Fruit fly (Drosophila melanogaster): ENCODE data around the gene dmrt99B.

Gene dmrt99B

dm6 chr3R:29690539-29690852, 1.9 kb upstream of the dmrt99B start (continued):
- TF ChIP-seq CoRest (tag; optimal IDR thresholded peaks at IDR 0.05) (peak; percentile 48), dmrt11E (tag; optimal IDR thresholded peaks at IDR 0.05) (peak; percentile 61), pfk (GFP tag; optimal IDR thresholded peaks at IDR 0.05) (no peak), corto (GFP tag; optimal IDR thresholded peaks at IDR 0.05) (no peak), her (GFP tag; optimal IDR thresholded peaks at IDR 0.05) (no peak), lilli (GFP tag; optimal IDR thresholded peaks at IDR 0.05) (no peak), CG14860 (GFP tag; IDR thresholded peaks at IDR 0.05; ENCODE audit: partially characterized antibody) (no peak), D19A (tag; optimal IDR thresholded peaks at IDR 0.05) (no peak), NC2α (GFP tag; optimal IDR thresholded peaks at IDR 0.05) (no peak), Asciz (GFP tag; optimal IDR thresholded peaks at IDR 0.05) (peak; percentile 39), vnd (GFP tag; IDR thresholded peaks at IDR 0.05; ENCODE audit: partially characterized antibody) (no peak), ftz-f1 (GFP tag; optimal IDR thresholded peaks at IDR 0.05) (no peak), CG16863 (GFP tag; optimal IDR thresholded peaks at IDR 0.05) (no peak), sisA (GFP tag; IDR thresholded peaks at IDR 0.05) (peak; percentile 54), CG4820 (GFP tag; optimal IDR thresholded peaks at IDR 0.05) (peak; percentile 24), ssp (GFP tag; IDR thresholded peaks at IDR 0.05) (no peak), CG9797 (GFP tag; optimal IDR thresholded peaks at IDR 0.05) (no peak), CG15514 (GFP tag; optimal IDR thresholded peaks at IDR 0.05) (no peak), CG17359 (tag; optimal IDR thresholded peaks at IDR 0.05) (peak; percentile 61), Optix (GFP tag; IDR thresholded peaks at IDR 0.05) (no peak), unc-4 (GFP tag; IDR thresholded peaks at IDR 0.05; ENCODE audit: partially characterized antibody) (no peak), CG18599 (GFP tag; optimal IDR thresholded peaks at IDR 0.05) (peak; percentile 22), CG17186 (GFP tag; optimal IDR thresholded peaks at IDR 0.05) (no peak), CG10321 (GFP tag; IDR thresholded peaks at IDR 0.05) (no peak), CG10431 (GFP tag; optimal IDR thresholded peaks at IDR 0.05) (no peak), CG16815 (GFP tag; optimal IDR thresholded peaks at IDR 0.05) (no peak), tx (GFP tag; optimal IDR thresholded peaks at IDR 0.05) (no peak), caup (GFP tag; optimal IDR thresholded peaks at IDR 0.05; ENCODE audit: severe bottlenecking) (no peak), CG30020 (tag; optimal IDR thresholded peaks at IDR 0.05) (no peak), CG2875 (GFP tag; optimal IDR thresholded peaks at IDR 0.05) (peak; percentile 5), Hsf (GFP tag; optimal IDR thresholded peaks at IDR 0.05) (no peak), trh (GFP tag; optimal IDR thresholded peaks at IDR 0.05) (no peak), Sox102F (GFP tag; optimal IDR thresholded peaks at IDR 0.05) (peak; percentile 69), CG2116 (GFP tag; optimal IDR thresholded peaks at IDR 0.05) (no peak), Mes4 (GFP tag; optimal IDR thresholded peaks at IDR 0.05) (no peak), Dll (GFP tag; IDR thresholded peaks at IDR 0.05; ENCODE audit: partially characterized antibody) (no peak), CG2199 (GFP tag; IDR thresholded peaks at IDR 0.05) (no peak), CG13123 (GFP tag; optimal IDR thresholded peaks at IDR 0.05) (no peak), CG9215 (GFP tag; IDR thresholded peaks at IDR 0.05) (no peak), B-H2 (GFP tag; optimal IDR thresholded peaks at IDR 0.05) (no peak), CG9876 (GFP tag; optimal IDR thresholded peaks at IDR 0.05) (no peak), Dip2 (GFP tag; IDR thresholded peaks at IDR 0.05) (no peak), CG16779 (GFP tag; IDR thresholded peaks at IDR 0.05) (no peak), peb (GFP tag; IDR thresholded peaks at IDR 0.05) (no peak), toy (GFP tag; IDR thresholded peaks at IDR 0.05) (no peak), Atf3 (GFP tag; optimal IDR thresholded peaks at IDR 0.05) (no peak), CG10543 (GFP tag; optimal IDR thresholded peaks at IDR 0.05) (no peak), wdn (GFP tag; IDR thresholded peaks at IDR 0.05) (no peak), Sox100B (GFP tag; optimal IDR thresholded peaks at IDR 0.05) (peak; percentile 47), scrt (GFP tag; optimal IDR thresholded peaks at IDR 0.05) (no peak), onecut (GFP tag; IDR thresholded peaks at IDR 0.05) (no peak)

All from whole organism, embryonic.